Worm (Caenorhabditis elegans) whole organism, L2 larva: ENCODE measurements around the gene ZC116.1.

ENCODE experiments used
- F13H6.1 ChIP-seq: sonication (generic microtip); optimal IDR thresholded peaks from 2 replicates; lab custom pipeline; 2016; ENCODE audit warnings: missing genetic modification characterization, missing compliant biosample characterization
- Y55F3AM.14 ChIP-seq: fragments of 200-800 bp; sonication (Bioruptor generic); optimal IDR thresholded peaks from 2 replicates; lab custom pipeline; 2018; ENCODE audit warnings: mild to moderate bottlenecking, missing genetic modification characterization, missing compliant biosample characterization
- ZK546.5 ChIP-seq: sonication (generic microtip); optimal IDR thresholded peaks from 2 replicates; lab custom pipeline; 2017; ENCODE audit warnings: missing biosample characterization, missing genetic modification characterization
- aly-2 ChIP-seq: fragments of 150-350 bp; optimal IDR thresholded peaks from 2 replicates; lab custom pipeline; 2014; ENCODE audit warnings: missing biosample characterization, missing genetic modification characterization
- ama-1 ChIP-seq: fragments of 150-350 bp; optimal IDR thresholded peaks from 2 replicates; lab custom pipeline; 2018; ENCODE audit warnings: inconsistent platforms
- ceh-16 ChIP-seq: fragments of 150-350 bp; optimal IDR thresholded peaks from 2 replicates; lab custom pipeline; 2014; ENCODE audit warnings: missing biosample characterization, missing genetic modification characterization
- ceh-82 ChIP-seq: fragments of 150-350 bp; optimal IDR thresholded peaks from 2 replicates; lab custom pipeline; 2014; ENCODE audit warnings: missing biosample characterization, missing genetic modification characterization
- crh-2 ChIP-seq: sonication (generic microtip); optimal IDR thresholded peaks from 2 replicates; lab custom pipeline; 2017; ENCODE audit warnings: missing biosample characterization, missing genetic modification characterization
- dmd-4 ChIP-seq: sonication (generic microtip); optimal IDR thresholded peaks from 2 replicates; lab custom pipeline; 2017; ENCODE audit warnings: missing biosample characterization, missing genetic modification characterization
- egl-27 ChIP-seq: sonication (generic microtip); optimal IDR thresholded peaks from 3 replicates; lab custom pipeline; 2017; ENCODE audit warnings: missing biosample characterization, missing genetic modification reagents, missing genetic modification characterization
- elt-1 ChIP-seq: fragments of 150-350 bp; optimal IDR thresholded peaks from 2 replicates; lab custom pipeline; 2014; ENCODE audit warnings: missing biosample characterization, missing genetic modification characterization
- fos-1 ChIP-seq: fragments of 150-350 bp; optimal IDR thresholded peaks from 2 replicates; lab custom pipeline; 2014; ENCODE audit warnings: missing biosample characterization, missing genetic modification characterization
- gmeb-1 ChIP-seq: fragments of 150-350 bp; optimal IDR thresholded peaks from 2 replicates; lab custom pipeline; 2014; ENCODE audit warnings: missing biosample characterization, missing genetic modification characterization
- lin-11 ChIP-seq: fragments of 150-350 bp; sonication (generic microtip); optimal IDR thresholded peaks from 2 replicates; lab custom pipeline; 2014; ENCODE audit warnings: missing biosample characterization, missing genetic modification characterization, inconsistent platforms, mixed read lengths
- lin-39 ChIP-seq: fragments of 150-350 bp; optimal IDR thresholded peaks from 2 replicates; lab custom pipeline; 2014; ENCODE audit warnings: missing biosample characterization, missing genetic modification reagents, missing genetic modification characterization
- mab-5 ChIP-seq: fragments of 150-350 bp; optimal IDR thresholded peaks from 2 replicates; lab custom pipeline; 2014; ENCODE audit warnings: missing biosample characterization, missing genetic modification characterization
- nhr-10 ChIP-seq: sonication (generic microtip); optimal IDR thresholded peaks from 2 replicates; lab custom pipeline; 2017; ENCODE audit warnings: missing biosample characterization, missing genetic modification characterization
- nhr-129 ChIP-seq: fragments of 150-350 bp; optimal IDR thresholded peaks from 2 replicates; lab custom pipeline; 2014; ENCODE audit warnings: missing biosample characterization, missing genetic modification characterization
- nhr-21 ChIP-seq: fragments of 150-350 bp; optimal IDR thresholded peaks from 2 replicates; lab custom pipeline; 2014; ENCODE audit warnings: missing biosample characterization, missing genetic modification characterization
- nhr-23 ChIP-seq: fragments of 150-350 bp; optimal IDR thresholded peaks from 2 replicates; lab custom pipeline; 2014; ENCODE audit warnings: missing biosample characterization, missing genetic modification reagents, missing genetic modification characterization
- nhr-237 ChIP-seq: fragments of 150-350 bp; optimal IDR thresholded peaks from 2 replicates; lab custom pipeline; 2014; ENCODE audit warnings: missing biosample characterization, missing genetic modification characterization
- nhr-77 ChIP-seq: fragments of 150-350 bp; optimal IDR thresholded peaks from 2 replicates; lab custom pipeline; 2014; ENCODE audit warnings: missing biosample characterization, missing genetic modification characterization
- peb-1 ChIP-seq: fragments of 150-350 bp; optimal IDR thresholded peaks from 2 replicates; lab custom pipeline; 2014; ENCODE audit warnings: missing biosample characterization, missing genetic modification characterization
- sem-4 ChIP-seq: fragments of 150-350 bp; optimal IDR thresholded peaks from 2 replicates; lab custom pipeline; 2014; ENCODE audit warnings: missing biosample characterization, missing genetic modification reagents, missing genetic modification characterization
- skn-1 ChIP-seq: sonication (generic microtip); optimal IDR thresholded peaks from 2 replicates; lab custom pipeline; 2017; ENCODE audit warnings: missing biosample characterization, missing genetic modification characterization
- sma-3 ChIP-seq: sonication (generic microtip); optimal IDR thresholded peaks from 2 replicates; lab custom pipeline; 2016; ENCODE audit warnings: missing genetic modification reagents, missing genetic modification characterization, missing compliant biosample characterization
- sma-9 ChIP-seq, 2 experiments: fragments of 150-350 bp in 1 of 2; sonication (generic microtip) in 1 of 2; optimal IDR thresholded peaks; 2 replicates each; lab custom pipeline; 2014 to 2016; ENCODE audit warnings: missing genetic modification characterization in 2 of 2, mild to moderate bottlenecking in 1 of 2, missing biosample characterization in 1 of 2, missing compliant biosample characterization in 1 of 2, missing genetic modification reagents in 1 of 2, moderate library complexity in 1 of 2
- snpc-4 ChIP-seq: fragments of 150-350 bp; optimal IDR thresholded peaks from 2 replicates; lab custom pipeline; 2014; ENCODE audit warnings: missing biosample characterization, missing genetic modification characterization
- unc-39 ChIP-seq: fragments of 150-350 bp; optimal IDR thresholded peaks from 2 replicates; lab custom pipeline; 2014; ENCODE audit warnings: missing biosample characterization, missing genetic modification characterization
- unc-55 ChIP-seq: fragments of 150-350 bp; sonication (generic microtip); optimal IDR thresholded peaks from 3 replicates; lab custom pipeline; 2014; ENCODE audit warnings: missing biosample characterization, missing genetic modification reagents, missing genetic modification characterization
- zag-1 ChIP-seq: fragments of 150-350 bp; optimal IDR thresholded peaks from 2 replicates; lab custom pipeline; 2014; ENCODE audit warnings: missing biosample characterization, missing genetic modification characterization
- ztf-11 ChIP-seq: sonication (generic microtip); optimal IDR thresholded peaks from 2 replicates; lab custom pipeline; 2017; ENCODE audit warnings: missing biosample characterization, missing genetic modification characterization
- ztf-4 ChIP-seq: fragments of 150-350 bp; optimal IDR thresholded peaks from 2 replicates; lab custom pipeline; 2014; ENCODE audit warnings: missing biosample characterization, missing genetic modification characterization

Gene ZC116.1

ce11 chrV:12637238-12637690 is 27.6 kb downstream of the ZC116.1 start, which contains the start of gene F56H9.2 (continued):
- no peak for TF ChIP-seq aly-2 (tag; lab: Kevin White, UChicago)
- TF ChIP-seq sma-3 (GFP tag; lab: Kevin White, UChicago): peak; percentile 88
- TF ChIP-seq ztf-11: no peak
- no peak for TF ChIP-seq unc-39 (tag; lab: Kevin White, UChicago)
- no peak for TF ChIP-seq ZK546.5 (tag; lab: Kevin White, UChicago)
- TF ChIP-seq nhr-21: peak; percentile 85
- no peak for TF ChIP-seq snpc-4 (tag; lab: Kevin White, UChicago)
- TF ChIP-seq, all 48 proteins: peak for 21

- no peak for TF ChIP-seq mab-5 (tag; lab: Kevin White, UChicago)
- TF ChIP-seq crh-2 (tag; lab: Kevin White, UChicago): peak; percentile 42
- peak; percentile 37 for TF ChIP-seq egl-27
- peak; percentile 34 for TF ChIP-seq gmeb-1
- TF ChIP-seq zag-1: no peak
- TF ChIP-seq fos-1 (tag; lab: Kevin White, UChicago): peak; percentile 51
- peak; percentile 67 for TF ChIP-seq sma-9 (GFP tag; optimal IDR thresholded peaks at IDR 0.05; lab: Kevin White, UChicago)
- TF ChIP-seq sma-9 (tag; optimal IDR thresholded peaks at IDR 0.05; lab: Kevin White, UChicago): no peak
- TF ChIP-seq sem-4 (tag; lab: Kevin White, UChicago): peak; percentile 1
Measured at ce11 chrV:12637764-12638502, 28.3 kb downstream of the ZC116.1 start.

ce11 chrV:12640384-12640783 is 30.8 kb downstream of the ZC116.1 start, which contains the start of gene gpa-8:
gpa-8 (minus strand) TSS chrV:12640484.
- no peak for TF ChIP-seq ZK546.5 (tag; lab: Kevin White, UChicago)
- no peak for TF ChIP-seq mab-5 (tag; lab: Kevin White, UChicago)
- TF ChIP-seq sma-9 (GFP tag; optimal IDR thresholded peaks at IDR 0.05; lab: Kevin White, UChicago): no peak
- TF ChIP-seq sma-9 (tag; optimal IDR thresholded peaks at IDR 0.05; lab: Kevin White, UChicago): no peak
- no peak for TF ChIP-seq nhr-129 (tag; lab: Kevin White, UChicago)
- no peak for TF ChIP-seq lin-11 (tag; lab: Kevin White, UChicago)
- TF ChIP-seq ceh-82 (tag; lab: Kevin White, UChicago): no peak
- no peak for TF ChIP-seq aly-2 (tag; lab: Kevin White, UChicago)
- no peak for TF ChIP-seq peb-1 (tag; lab: Kevin White, UChicago)
- TF ChIP-seq ceh-16: no peak
- no peak for TF ChIP-seq nhr-23
- TF ChIP-seq ztf-4 (tag; lab: Kevin White, UChicago): no peak
- TF ChIP-seq, all 48 proteins: peak for 0

ce11 chrV:12644500-12644899 is 34.9 kb downstream of the ZC116.1 start, which contains the start of gene F56H9.8:
F56H9.8 (plus strand) TSS chrV:12644800.
- TF ChIP-seq sem-4 (tag; lab: Kevin White, UChicago) (no peak), fos-1 (tag; lab: Kevin White, UChicago) (no peak), snpc-4 (tag; lab: Kevin White, UChicago) (no peak), gmeb-1 (no peak), ztf-4 (tag; lab: Kevin White, UChicago) (no peak), nhr-77 (tag; lab: Kevin White, UChicago) (no peak)

ce11 chrV:12649213-12649612 is 39.6 kb downstream of the ZC116.1 start, which contains the start of gene gpa-9:
gpa-9 (minus strand) TSS chrV:12649313.
- TF ChIP-seq skn-1 (tag; lab: Kevin White, UChicago) (no peak), nhr-237 (tag; lab: Kevin White, UChicago) (no peak), ztf-11 (no peak), dmd-4 (tag; lab: Kevin White, UChicago) (no peak), lin-39 (no peak), Y55F3AM.14 (no peak), crh-2 (tag; lab: Kevin White, UChicago) (no peak), mab-5 (tag; lab: Kevin White, UChicago) (no peak), sma-9 (GFP tag; optimal IDR thresholded peaks at IDR 0.05; lab: Kevin White, UChicago) (no peak), sma-9 (tag; optimal IDR thresholded peaks at IDR 0.05; lab: Kevin White, UChicago) (no peak), ama-1 (no peak), elt-1 (tag; lab: Kevin White, UChicago) (no peak), nhr-21 (no peak), sma-3 (GFP tag; lab: Kevin White, UChicago) (no peak), F13H6.1 (no peak), nhr-10 (no peak), unc-55 (GFP tag; lab: Kevin White, UChicago) (no peak)
- TF ChIP-seq, all 48 proteins: peak for 0
